Worm (Caenorhabditis elegans): ENCODE measurements around the gene his-1.

DNA sequence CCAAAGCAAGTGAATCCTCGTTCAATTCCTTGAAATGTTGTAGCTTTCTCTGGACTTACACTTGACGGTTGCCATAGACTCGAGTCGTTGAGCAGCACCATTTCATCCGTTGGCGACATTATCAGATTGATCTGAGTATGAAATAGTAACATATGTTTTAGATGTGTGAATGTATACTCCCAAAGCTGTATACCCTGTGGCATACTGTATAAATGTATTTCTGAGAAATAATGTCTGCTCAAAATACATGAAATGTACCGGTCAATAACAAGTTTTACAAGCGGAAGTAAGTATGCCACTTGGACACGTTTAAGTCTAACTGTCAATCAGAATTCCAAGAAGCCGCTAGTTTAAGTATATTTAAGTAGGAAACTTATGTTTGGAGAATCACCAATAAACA is 32.8 kb upstream of the his-1 start, which contains the start of gene str-233:
- TF ChIP-seq nhr-10 (tag; optimal IDR thresholded peaks at IDR 0.05) (no peak), mab-5 (tag; optimal IDR thresholded peaks at IDR 0.05) (no peak), ztf-4 (tag; optimal IDR thresholded peaks at IDR 0.05) (no peak), nhr-6 (tag; optimal IDR thresholded peaks at IDR 0.05) (no peak), unc-39 (tag; optimal IDR thresholded peaks at IDR 0.05) (no peak), blmp-1 (tag; optimal IDR thresholded peaks at IDR 0.05; ENCODE audit: insufficient read depth) (no peak), nhr-21 (tag; optimal IDR thresholded peaks at IDR 0.05) (no peak), unc-62 (GFP tag; optimal IDR thresholded peaks at IDR 0.05) (no peak), alr-1 (tag; optimal IDR thresholded peaks at IDR 0.05) (no peak), lin-39 (tag; optimal IDR thresholded peaks at IDR 0.05) (no peak), elt-3 (tag; optimal IDR thresholded peaks at IDR 0.05) (no peak), aly-2 (tag; optimal IDR thresholded peaks at IDR 0.05) (no peak)

Measured in whole organism, L2 larva.